Fruit fly (Drosophila melanogaster) whole organism, adult: ENCODE data around the gene Pgls.
A peak's percentile ranks its signal among the peaks of the same experiment; 100 is the strongest.

Experiments
- CG11617 ChIP-seq: fragments of 200-800 bp; sonication (Bioruptor generic); optimal IDR thresholded peaks from 2 replicates; lab custom pipeline; 2017; ENCODE audit warnings: mild to moderate bottlenecking, missing biosample characterization, missing genetic modification reagents, missing genetic modification characterization
- CG12768 ChIP-seq: fragments of 200-800 bp; sonication (Bioruptor generic); optimal IDR thresholded peaks from 2 replicates; lab custom pipeline; 2017; ENCODE audit warnings: missing biosample characterization, missing genetic modification characterization, mild to moderate bottlenecking, moderate library complexity, missing genetic modification reagents
- CG14711 ChIP-seq: fragments of 200-800 bp; sonication (Bioruptor generic); optimal IDR thresholded peaks from 2 replicates; lab custom pipeline; 2018; ENCODE audit warnings: missing biosample characterization, mild to moderate bottlenecking, missing genetic modification characterization, moderate library complexity
- CG1620 ChIP-seq: fragments of 200-800 bp; sonication (Bioruptor generic); optimal IDR thresholded peaks from 2 replicates; lab custom pipeline; 2016; ENCODE audit warnings: missing biosample characterization, missing genetic modification characterization
- CG33017 ChIP-seq: fragments of 200-800 bp; sonication (Bioruptor generic); optimal IDR thresholded peaks from 2 replicates; lab custom pipeline; 2018; ENCODE audit warnings: missing biosample characterization, mild to moderate bottlenecking, missing genetic modification characterization, moderate library complexity
- CG5204 ChIP-seq: fragments of 200-800 bp; sonication (Bioruptor generic); optimal IDR thresholded peaks from 2 replicates; lab custom pipeline; 2016; ENCODE audit warnings: missing biosample characterization, missing genetic modification characterization
- CG7045 ChIP-seq: fragments of 200-800 bp; sonication (Bioruptor generic); optimal IDR thresholded peaks from 2 replicates; lab custom pipeline; 2017; ENCODE audit warnings: missing biosample characterization, mild to moderate bottlenecking, missing genetic modification characterization
- CG7101 ChIP-seq: fragments of 200-800 bp; sonication (Bioruptor generic); optimal IDR thresholded peaks from 2 replicates; lab custom pipeline; 2018; ENCODE audit warnings: missing biosample characterization, mild to moderate bottlenecking, missing genetic modification characterization, moderate library complexity
- Clk ChIP-seq: fragments of 200-800 bp; sonication (Bioruptor generic); optimal IDR thresholded peaks from 2 replicates; lab custom pipeline; 2017; ENCODE audit warnings: missing biosample characterization, missing genetic modification characterization
- Crg-1 ChIP-seq: fragments of 200-800 bp; sonication (Bioruptor generic); optimal IDR thresholded peaks from 2 replicates; lab custom pipeline; 2016; ENCODE audit warnings: missing biosample characterization, missing genetic modification characterization
- Hr96 ChIP-seq: fragments of 200-800 bp; sonication (Bioruptor generic); optimal IDR thresholded peaks from 2 replicates; lab custom pipeline; 2016; ENCODE audit warnings: missing biosample characterization, missing genetic modification characterization
- Mnt ChIP-seq: fragments of 200-800 bp; sonication (Bioruptor generic); optimal IDR thresholded peaks from 2 replicates; lab custom pipeline; 2016; ENCODE audit warnings: missing biosample characterization, mild to moderate bottlenecking, missing genetic modification characterization
- bab1 ChIP-seq: fragments of 200-800 bp; sonication (Bioruptor generic); optimal IDR thresholded peaks from 3 replicates; lab custom pipeline; 2019; ENCODE audit warnings: missing biosample characterization, mild to moderate bottlenecking, missing genetic modification characterization, moderate library complexity
- cic ChIP-seq: fragments of 200-800 bp; sonication (Bioruptor generic); optimal IDR thresholded peaks from 2 replicates; lab custom pipeline; 2017; ENCODE audit warnings: missing biosample characterization, mild to moderate bottlenecking, missing genetic modification characterization, moderate library complexity
- cnc ChIP-seq, 2 experiments: fragments of >200 bp; optimal IDR thresholded peaks; 2 replicates each; lab custom pipeline; 2017
- kay ChIP-seq: fragments of 200-800 bp; sonication (Bioruptor generic); peaks from one replicate; lab custom pipeline; 2016; ENCODE audit warnings: missing biosample characterization, missing genetic modification characterization, borderline replicate concordance
- ovo ChIP-seq: fragments of 200-800 bp; sonication (Bioruptor generic); optimal IDR thresholded peaks from 2 replicates; lab custom pipeline; 2016; ENCODE audit warnings: missing biosample characterization, missing genetic modification characterization
- pad ChIP-seq: fragments of 200-800 bp; sonication (Bioruptor generic); optimal IDR thresholded peaks from 3 replicates; lab custom pipeline; 2017; ENCODE audit warnings: missing biosample characterization, missing genetic modification characterization, mild to moderate bottlenecking, moderate library complexity, missing genetic modification reagents
- tj ChIP-seq: fragments of 200-800 bp; sonication (Bioruptor generic); optimal IDR thresholded peaks from 3 replicates; lab custom pipeline; 2017; ENCODE audit warnings: missing biosample characterization, mild to moderate bottlenecking, missing genetic modification characterization, moderate library complexity
- toe ChIP-seq: fragments of 200-800 bp; sonication (Bioruptor generic); optimal IDR thresholded peaks from 2 replicates; lab custom pipeline; 2016; ENCODE audit warnings: missing biosample characterization, missing genetic modification characterization

The Pgls gene

dm6 chrX:10832369-10832768 lies 14.9 kb upstream of the Pgls start:
- TF ChIP-seq bab1 (GFP tag; lab: Kevin White, UChicago) (peak; percentile 78), cnc (optimal IDR thresholded peaks at IDR 0.05; lab: Kevin White, UChicago) (no peak), CG7101 (tag; lab: Kevin White, UChicago) (peak; percentile 67), Clk (GFP tag; lab: Kevin White, UChicago) (no peak), CG7045 (GFP tag; lab: Kevin White, UChicago) (no peak), Mnt (GFP tag; lab: Kevin White, UChicago) (peak; percentile 62), CG5204 (GFP tag; lab: Kevin White, UChicago) (peak; percentile 29), Crg-1 (GFP tag; lab: Kevin White, UChicago) (peak; percentile 58), ovo (GFP tag; lab: Kevin White, UChicago) (peak; percentile 77), CG11617 (GFP tag; lab: Kevin White, UChicago) (peak; percentile 20), toe (GFP tag; lab: Kevin White, UChicago) (peak; percentile 37), tj (GFP tag; lab: Kevin White, UChicago) (peak; percentile 77), Hr96 (GFP tag; lab: Kevin White, UChicago) (peak; percentile 69), CG1620 (GFP tag; lab: Kevin White, UChicago) (peak; percentile 86), pad (GFP tag; lab: Kevin White, UChicago) (peak; percentile 57), cic (GFP tag; lab: Kevin White, UChicago) (no peak), kay (GFP tag; lab: Kevin White, UChicago) (no peak), CG14711 (tag; lab: Kevin White, UChicago) (peak; percentile 37), CG33017 (tag; lab: Kevin White, UChicago) (no peak)

- TF ChIP-seq Mnt (GFP tag; lab: Kevin White, UChicago) = no peak
- TF ChIP-seq CG1620 (GFP tag; lab: Kevin White, UChicago) = no peak
- TF ChIP-seq CG11617 (GFP tag; lab: Kevin White, UChicago) = no peak
- TF ChIP-seq CG33017 (tag; lab: Kevin White, UChicago) = no peak
- no peak for TF ChIP-seq Crg-1 (GFP tag; lab: Kevin White, UChicago)
- TF ChIP-seq kay (GFP tag; lab: Kevin White, UChicago) = no peak
- TF ChIP-seq CG14711 (tag; lab: Kevin White, UChicago) = no peak
- no peak for TF ChIP-seq CG7045 (GFP tag; lab: Kevin White, UChicago)
- TF ChIP-seq CG5204 (GFP tag; lab: Kevin White, UChicago) = no peak
Measured at dm6 chrX:10835631-10836030, 11.6 kb upstream of the Pgls start.

dm6 chrX:10838962-10839361 lies 8.3 kb upstream of the Pgls start, which contains the start of gene CG15210:
TSS of gene CG15210 (plus strand) at chrX:10839230.
- TF ChIP-seq bab1 (GFP tag; lab: Kevin White, UChicago) = peak; percentile 20
- TF ChIP-seq Hr96 (GFP tag; lab: Kevin White, UChicago) = no peak

- TF ChIP-seq kay (GFP tag; lab: Kevin White, UChicago) (peak; percentile 77), Hr96 (GFP tag; lab: Kevin White, UChicago) (no peak), ovo (GFP tag; lab: Kevin White, UChicago) (peak; percentile 4), bab1 (GFP tag; lab: Kevin White, UChicago) (peak; percentile 53), cic (GFP tag; lab: Kevin White, UChicago) (peak; percentile 50), CG5204 (GFP tag; lab: Kevin White, UChicago) (no peak)
Measured at dm6 chrX:10840892-10841564, 6.2 kb upstream of the Pgls start.

dm6 chrX:10841717-10842255 lies 5.5 kb upstream of the Pgls start, which contains the start of gene CG15209:
TSS of gene CG15209 (plus strand) at chrX:10842205.
- TF ChIP-seq Crg-1 (GFP tag; lab: Kevin White, UChicago) (no peak), CG1620 (GFP tag; lab: Kevin White, UChicago) (peak; percentile 16), CG33017 (tag; lab: Kevin White, UChicago) (no peak), CG14711 (tag; lab: Kevin White, UChicago) (peak; percentile 25), toe (GFP tag; lab: Kevin White, UChicago) (no peak), kay (GFP tag; lab: Kevin White, UChicago) (no peak), Hr96 (GFP tag; lab: Kevin White, UChicago) (peak; percentile 32), CG11617 (GFP tag; lab: Kevin White, UChicago) (peak; percentile 37), CG7101 (tag; lab: Kevin White, UChicago) (peak; percentile 56), ovo (GFP tag; lab: Kevin White, UChicago) (no peak), cnc (optimal IDR thresholded peaks at IDR 0.05; lab: Kevin White, UChicago) (no peak), Clk (GFP tag; lab: Kevin White, UChicago) (no peak), pad (GFP tag; lab: Kevin White, UChicago) (peak; percentile 21), tj (GFP tag; lab: Kevin White, UChicago) (peak; percentile 21), CG12768 (GFP tag; lab: Kevin White, UChicago) (no peak), bab1 (GFP tag; lab: Kevin White, UChicago) (no peak), CG5204 (GFP tag; lab: Kevin White, UChicago) (peak; percentile 50), CG7045 (GFP tag; lab: Kevin White, UChicago) (no peak), Mnt (GFP tag; lab: Kevin White, UChicago) (peak; percentile 15), cic (GFP tag; lab: Kevin White, UChicago) (no peak)
